Fruit fly (Drosophila melanogaster) whole organism: ENCODE measurements around the gene CG11523.

ENCODE experiments used
- CG8478 ChIP-seq: fragments of >200 bp; optimal IDR thresholded peaks from 2 replicates; lab custom pipeline; 2018; ENCODE audit warnings: inconsistent platforms
- Dll ChIP-seq: fragments of >200 bp; optimal IDR thresholded peaks from 2 replicates; lab custom pipeline; 2017
- EcR ChIP-seq, 2 experiments: fragments of >200 bp; optimal IDR thresholded peaks; 2 replicates each; lab custom pipeline; 2017; ENCODE audit warnings: missing biosample characterization in 2 of 2, missing genetic modification characterization in 2 of 2, missing genetic modification reagents in 2 of 2
- pan ChIP-seq: fragments of >200 bp; optimal IDR thresholded peaks from 2 replicates; lab custom pipeline; 2017
- psq ChIP-seq: fragments of >200 bp; optimal IDR thresholded peaks from 2 replicates; lab custom pipeline; 2017
- usp ChIP-seq: fragments of >200 bp; optimal IDR thresholded peaks from 2 replicates; lab custom pipeline; 2017; ENCODE audit warnings: missing biosample characterization, missing genetic modification characterization, mixed read lengths

- no peak for TF ChIP-seq usp (GFP tag; lab: Kevin White, UChicago)
- no peak for TF ChIP-seq Dll (lab: Kevin White, UChicago)
- no peak for TF ChIP-seq CG8478
- no peak for TF ChIP-seq pan (lab: Kevin White, UChicago)
- no peak for TF ChIP-seq psq (lab: Kevin White, UChicago)
- TF ChIP-seq EcR (GFP tag; optimal IDR thresholded peaks at IDR 0.05; lab: Kevin White, UChicago) = no peak
Observed at dm6 chr3L:22223071-22223470, 43.4 kb downstream of the CG11523 start.
